Fruit fly (Drosophila melanogaster): Measurements from ENCODE around the gene CG7044.
A peak's percentile ranks its signal among the peaks of the same experiment; 100 is the strongest.

DNA sequence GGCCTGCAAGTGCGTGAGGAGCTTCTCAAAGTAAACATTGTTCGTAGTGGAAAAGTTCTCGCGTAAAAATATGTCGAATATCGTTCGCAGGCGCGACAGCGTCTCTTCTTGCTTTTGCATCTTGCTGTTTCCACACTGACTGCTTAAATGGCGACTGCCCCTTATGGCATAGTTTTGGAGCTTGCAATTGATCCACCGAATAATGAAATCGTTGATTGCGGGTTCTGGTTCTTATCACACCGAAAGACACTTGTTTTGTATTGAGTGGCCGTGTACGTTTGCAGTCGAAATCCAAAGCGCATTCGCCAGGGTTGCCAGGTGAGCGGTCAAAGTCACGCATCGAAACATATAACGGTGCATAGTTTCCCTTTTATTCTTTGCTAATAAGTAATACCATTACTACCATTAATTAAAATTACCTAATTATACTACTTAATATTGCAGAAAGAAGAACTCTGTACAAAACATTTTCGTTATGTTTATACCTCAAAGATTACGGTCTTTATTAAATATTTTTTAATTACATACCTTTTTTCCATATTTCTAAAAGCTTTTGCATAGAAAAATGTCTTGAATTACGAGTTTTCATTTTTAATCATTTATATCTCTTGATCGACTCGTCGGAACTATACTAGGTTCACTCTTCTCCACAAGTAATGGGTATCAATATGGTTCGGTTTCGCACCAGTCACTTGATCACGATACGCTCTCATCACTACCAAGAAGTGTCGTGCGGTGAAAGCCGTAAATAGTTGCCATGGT is at the start of gene CG7044, which contains the start of gene Tbc1d22:
- no peak for TF ChIP-seq br (optimal IDR thresholded peaks at IDR 0.05)
- peak; percentile 28 for TF ChIP-seq Myb (GFP tag; optimal IDR thresholded peaks at IDR 0.05)
- TF ChIP-seq Mes4 (GFP tag; optimal IDR thresholded peaks at IDR 0.05), result no peak
- TF ChIP-seq crol (GFP tag; IDR thresholded peaks at IDR 0.05), result no peak
